Fruit fly (Drosophila melanogaster) whole organism: ENCODE measurements around the gene GATAe.

Source experiments
- Dll ChIP-seq: fragments of >200 bp; optimal IDR thresholded peaks from 2 replicates; lab custom pipeline; 2017
- pan ChIP-seq: fragments of >200 bp; optimal IDR thresholded peaks from 2 replicates; lab custom pipeline; 2017
- psq ChIP-seq: fragments of >200 bp; optimal IDR thresholded peaks from 2 replicates; lab custom pipeline; 2017

- TF ChIP-seq pan (no peak), psq (lab: Kevin White, UChicago) (no peak), Dll (lab: Kevin White, UChicago) (no peak)
Measured at dm6 chr3R:16008300-16008699, 605 bp upstream of the GATAe start.
